Worm (Caenorhabditis elegans) whole organism, L1 larva: ENCODE results near the gene ntl-9.

Experiments
- C16A3.4 ChIP-seq: fragments of 150-350 bp; optimal IDR thresholded peaks from 2 replicates; lab custom pipeline; 2014; ENCODE audit warnings: missing biosample characterization, missing genetic modification characterization
- Y116A8C.19 ChIP-seq: sonication (generic microtip); optimal IDR thresholded peaks from 2 replicates; lab custom pipeline; 2016; ENCODE audit warnings: missing compliant biosample characterization, missing genetic modification characterization, borderline replicate concordance
- aha-1 ChIP-seq: fragments of 150-350 bp; optimal IDR thresholded peaks from 2 replicates; lab custom pipeline; 2014; ENCODE audit warnings: missing biosample characterization, missing genetic modification characterization
- ama-1 ChIP-seq: fragments of 150-350 bp; optimal IDR thresholded peaks from 2 replicates; lab custom pipeline; 2014
- blmp-1 ChIP-seq: fragments of 150-350 bp; optimal IDR thresholded peaks from 2 replicates; lab custom pipeline; 2014; ENCODE audit warnings: missing biosample characterization, missing genetic modification characterization
- ceh-63 ChIP-seq: fragments of 200-800 bp; sonication (Bioruptor generic); optimal IDR thresholded peaks from 2 replicates; lab custom pipeline; 2018; ENCODE audit warnings: mild to moderate bottlenecking, missing genetic modification characterization, missing compliant biosample characterization
- ceh-82 ChIP-seq, 3 experiments: fragments of 150-350 bp in 1 of 3; sonication (generic microtip) in 2 of 3; optimal IDR thresholded peaks; 2 replicates each; lab custom pipeline; 2014 to 2017; ENCODE audit warnings: missing biosample characterization in 3 of 3, missing genetic modification characterization in 3 of 3
- ces-1 ChIP-seq: fragments of 150-350 bp; optimal IDR thresholded peaks from 2 replicates; lab custom pipeline; 2014; ENCODE audit warnings: missing biosample characterization, missing genetic modification reagents, missing genetic modification characterization
- dsc-1 ChIP-seq: sonication (generic microtip); optimal IDR thresholded peaks from 2 replicates; lab custom pipeline; 2016; ENCODE audit warnings: mild to moderate bottlenecking, missing genetic modification characterization, missing compliant biosample characterization
- egl-13 ChIP-seq: sonication (generic microtip); optimal IDR thresholded peaks from 2 replicates; lab custom pipeline; 2016; ENCODE audit warnings: missing genotype, missing genetic modification reagents, missing genetic modification characterization, missing compliant biosample characterization
- egl-27 ChIP-seq, 2 experiments: fragments of 150-350 bp in 1 of 2; sonication (generic microtip); optimal IDR thresholded peaks; 3 replicates each; lab custom pipeline; 2017 to 2018; ENCODE audit warnings: missing biosample characterization in 2 of 2, missing genetic modification characterization in 2 of 2, missing genetic modification reagents in 2 of 2
- fkh-10 ChIP-seq: sonication (generic microtip); optimal IDR thresholded peaks from 2 replicates; lab custom pipeline; 2017; ENCODE audit warnings: missing biosample characterization, missing genetic modification reagents, missing genetic modification characterization
- fkh-4 ChIP-seq: sonication (generic microtip); optimal IDR thresholded peaks from 2 replicates; lab custom pipeline; 2016; ENCODE audit warnings: missing compliant biosample characterization, missing genetic modification characterization, borderline replicate concordance
- fkh-8 ChIP-seq: sonication (generic microtip); optimal IDR thresholded peaks from 2 replicates; lab custom pipeline; 2016; ENCODE audit warnings: mild to moderate bottlenecking, missing genetic modification characterization, missing compliant biosample characterization
- fos-1 ChIP-seq: fragments of 150-350 bp; optimal IDR thresholded peaks from 2 replicates; lab custom pipeline; 2014; ENCODE audit warnings: missing biosample characterization, missing genetic modification characterization
- grh-1 ChIP-seq: fragments of 200-800 bp; sonication (Bioruptor generic); IDR thresholded peaks from 2 replicates; pipeline ENCODE4 v1.3.6; 2022; ENCODE audit warnings: missing genetic modification reagents, missing genetic modification characterization, missing compliant biosample characterization
- hlh-17 ChIP-seq: fragments of 200-800 bp; sonication (Bioruptor generic); optimal IDR thresholded peaks from 2 replicates; lab custom pipeline; 2018; ENCODE audit warnings: missing genetic modification characterization, mild to moderate bottlenecking, missing compliant biosample characterization, moderate library complexity, borderline replicate concordance
- irx-1 ChIP-seq: sonication (generic microtip); optimal IDR thresholded peaks from 2 replicates; lab custom pipeline; 2016; ENCODE audit warnings: missing genetic modification characterization, missing compliant biosample characterization
- isw-1 ChIP-seq: fragments of 200-800 bp; sonication (Bioruptor generic); IDR thresholded peaks from 2 replicates; pipeline ENCODE4 v1.3.6; 2022; ENCODE audit warnings: missing genetic modification characterization, missing compliant biosample characterization
- jun-1 ChIP-seq: fragments of 150-350 bp; optimal IDR thresholded peaks from 2 replicates; lab custom pipeline; 2014; ENCODE audit warnings: missing biosample characterization, missing genetic modification reagents, missing genetic modification characterization
- lin-14 ChIP-seq: fragments of 200-800 bp; sonication (Bioruptor generic); optimal IDR thresholded peaks from 2 replicates; lab custom pipeline; 2018; ENCODE audit warnings: mild to moderate bottlenecking, missing genetic modification characterization, moderate library complexity, missing compliant biosample characterization
- lin-35 ChIP-seq, 2 experiments: fragments of 150-350 bp; optimal IDR thresholded peaks; 2 replicates each; lab custom pipeline; 2014; ENCODE audit warnings: missing biosample characterization in 2 of 2, missing genetic modification characterization in 2 of 2, missing genetic modification reagents in 2 of 2
- lin-39 ChIP-seq: fragments of 150-350 bp; optimal IDR thresholded peaks from 2 replicates; lab custom pipeline; 2014; ENCODE audit warnings: missing biosample characterization, missing genetic modification reagents, missing genetic modification characterization
- lsy-2 ChIP-seq, 2 experiments: fragments of 150-350 bp; optimal IDR thresholded peaks; 2 replicates each; lab custom pipeline; 2014; ENCODE audit warnings: missing biosample characterization in 2 of 2, missing genetic modification characterization in 2 of 2
- mab-9 ChIP-seq: fragments of 200-800 bp; sonication (Bioruptor generic); IDR thresholded peaks from 2 replicates; pipeline ENCODE4 v1.3.6; 2022; ENCODE audit warnings: missing genetic modification reagents, missing genetic modification characterization, missing compliant biosample characterization
- mdl-1 ChIP-seq, 2 experiments: fragments of 150-350 bp; optimal IDR thresholded peaks; 2 replicates each; lab custom pipeline; 2014 to 2017; ENCODE audit warnings: missing biosample characterization in 2 of 2, missing genetic modification characterization in 2 of 2, inconsistent platforms in 1 of 2
- mef-2 ChIP-seq: fragments of 150-350 bp; optimal IDR thresholded peaks from 2 replicates; lab custom pipeline; 2014; ENCODE audit warnings: missing biosample characterization, missing genetic modification characterization
- mep-1 ChIP-seq: fragments of 150-350 bp; optimal IDR thresholded peaks from 2 replicates; lab custom pipeline; 2014; ENCODE audit warnings: missing biosample characterization, missing genetic modification characterization
- nhr-11 ChIP-seq: fragments of 150-350 bp; optimal IDR thresholded peaks from 2 replicates; lab custom pipeline; 2014; ENCODE audit warnings: missing biosample characterization, missing genetic modification characterization
- nhr-12 ChIP-seq: sonication (generic microtip); optimal IDR thresholded peaks from 2 replicates; lab custom pipeline; 2017; ENCODE audit warnings: missing biosample characterization, missing genetic modification characterization
- nhr-237 ChIP-seq: fragments of 150-350 bp; optimal IDR thresholded peaks from 2 replicates; lab custom pipeline; 2014; ENCODE audit warnings: missing biosample characterization, missing genetic modification characterization
- nhr-47 ChIP-seq: sonication (generic microtip); optimal IDR thresholded peaks from 2 replicates; lab custom pipeline; 2016; ENCODE audit warnings: mild to moderate bottlenecking, missing genetic modification characterization, moderate library complexity, missing compliant biosample characterization
- nhr-71 ChIP-seq: sonication (generic microtip); optimal IDR thresholded peaks from 2 replicates; lab custom pipeline; 2016; ENCODE audit warnings: mild to moderate bottlenecking, missing genetic modification characterization, moderate library complexity, missing compliant biosample characterization
- nhr-76 ChIP-seq: sonication (generic microtip); optimal IDR thresholded peaks from 2 replicates; lab custom pipeline; 2017; ENCODE audit warnings: missing biosample characterization, missing genetic modification characterization
- nhr-77 ChIP-seq: fragments of 150-350 bp; optimal IDR thresholded peaks from 2 replicates; lab custom pipeline; 2014; ENCODE audit warnings: missing biosample characterization, missing genetic modification characterization
- nhr-84 ChIP-seq: sonication (generic microtip); optimal IDR thresholded peaks from 2 replicates; lab custom pipeline; 2017; ENCODE audit warnings: missing biosample characterization, missing genetic modification characterization
- pag-3 ChIP-seq: sonication (generic microtip); optimal IDR thresholded peaks from 2 replicates; lab custom pipeline; 2017; ENCODE audit warnings: missing genetic modification characterization, mild to moderate bottlenecking, missing compliant biosample characterization, antibody characterized with exemption, borderline replicate concordance; ENCODE audit not compliant: insufficient read depth
- pax-3 ChIP-seq: fragments of 200-800 bp; sonication (Bioruptor generic); optimal IDR thresholded peaks from 2 replicates; lab custom pipeline; 2018; ENCODE audit warnings: mild to moderate bottlenecking, missing genetic modification characterization, moderate library complexity, missing compliant biosample characterization
- pqm-1 ChIP-seq: sonication (generic microtip); optimal IDR thresholded peaks from 3 replicates; lab custom pipeline; 2017; ENCODE audit warnings: missing biosample characterization, missing genetic modification characterization
- skn-1 ChIP-seq: fragments of 150-350 bp; optimal IDR thresholded peaks from 2 replicates; lab custom pipeline; 2014; ENCODE audit warnings: missing biosample characterization, missing genetic modification characterization
- snu-23 ChIP-seq: sonication (generic microtip); optimal IDR thresholded peaks from 2 replicates; lab custom pipeline; 2016; ENCODE audit warnings: missing genetic modification characterization, missing compliant biosample characterization
- sox-4 ChIP-seq: sonication (generic microtip); optimal IDR thresholded peaks from 2 replicates; lab custom pipeline; 2016; ENCODE audit warnings: missing genetic modification characterization, missing compliant biosample characterization
- sup-37 ChIP-seq: fragments of 200-800 bp; sonication (Bioruptor generic); optimal IDR thresholded peaks from 2 replicates; lab custom pipeline; 2018; ENCODE audit warnings: mild to moderate bottlenecking, missing genetic modification characterization, missing compliant biosample characterization
- swsn-7 ChIP-seq: sonication (generic microtip); optimal IDR thresholded peaks from 2 replicates; lab custom pipeline; 2016; ENCODE audit warnings: missing genetic modification characterization, missing compliant biosample characterization
- tlp-1 ChIP-seq: fragments of 150-350 bp; optimal IDR thresholded peaks from 2 replicates; lab custom pipeline; 2014; ENCODE audit warnings: missing biosample characterization, missing genetic modification characterization
- zip-4 ChIP-seq: fragments of 200-800 bp; sonication (Bioruptor generic); optimal IDR thresholded peaks from 2 replicates; lab custom pipeline; 2018; ENCODE audit warnings: mild to moderate bottlenecking, missing genetic modification characterization, moderate library complexity, missing compliant biosample characterization
- ztf-11 ChIP-seq, 2 experiments: sonication (generic microtip); optimal IDR thresholded peaks; 2 replicates each; lab custom pipeline; 2016 to 2017; ENCODE audit warnings: missing genetic modification characterization in 2 of 2, missing biosample characterization in 1 of 2, missing compliant biosample characterization in 1 of 2

The ntl-9 gene

ce11 chrIII:4967236-4967635 is 22.9 kb downstream of the ntl-9 start:
- no peak for TF ChIP-seq snu-23 (GFP tag; lab: Kevin White, UChicago)
- TF ChIP-seq Y116A8C.19 (tag; lab: Kevin White, UChicago), result no peak
- no peak for TF ChIP-seq fkh-8 (tag; lab: Kevin White, UChicago)
- no peak for TF ChIP-seq nhr-84 (tag; lab: Kevin White, UChicago)
- TF ChIP-seq ceh-82 (tag; optimal IDR thresholded peaks at IDR 0.05; lab: Kevin White, UChicago), result peak in 1 of 3 experiments; percentile 25
- no peak for TF ChIP-seq pax-3
- TF ChIP-seq egl-13, result no peak
- no peak for TF ChIP-seq hlh-17 (GFP tag; lab: Kevin White, UChicago)
- peak in 1 of 2 experiments; percentile 6 for TF ChIP-seq lin-35 (GFP tag; optimal IDR thresholded peaks at IDR 0.05; lab: Kevin White, UChicago)
- TF ChIP-seq nhr-11 (tag; lab: Kevin White, UChicago), result no peak
- TF ChIP-seq irx-1 (tag; lab: Kevin White, UChicago), result no peak
- TF ChIP-seq mef-2 (tag; lab: Kevin White, UChicago), result no peak
- TF ChIP-seq pqm-1, result no peak
- no peak for TF ChIP-seq lsy-2 (tag; optimal IDR thresholded peaks at IDR 0.05; lab: Kevin White, UChicago)
- no peak for TF ChIP-seq tlp-1 (tag; lab: Kevin White, UChicago)
- TF ChIP-seq C16A3.4 (tag; lab: Kevin White, UChicago), result no peak
- TF ChIP-seq skn-1 (tag; lab: Kevin White, UChicago), result no peak
- no peak for TF ChIP-seq isw-1
- TF ChIP-seq nhr-237, result no peak
- no peak for TF ChIP-seq mab-9 (GFP tag; lab: Robert Waterston, UW)
- no peak for TF ChIP-seq lin-39 (tag; lab: Kevin White, UChicago)
- TF ChIP-seq jun-1 (tag; lab: Kevin White, UChicago), result no peak
- TF ChIP-seq ztf-11 (tag; optimal IDR thresholded peaks at IDR 0.05; lab: Kevin White, UChicago), result no peak
- no peak for TF ChIP-seq sup-37 (GFP tag; lab: Kevin White, UChicago)
- TF ChIP-seq mep-1 (tag; lab: Kevin White, UChicago), result peak; percentile 13
- no peak for TF ChIP-seq nhr-77 (tag; lab: Kevin White, UChicago)
- TF ChIP-seq lin-14, result peak; percentile 82
- TF ChIP-seq fos-1 (tag; lab: Kevin White, UChicago), result no peak
- no peak for TF ChIP-seq blmp-1 (tag; lab: Kevin White, UChicago)
- no peak for TF ChIP-seq nhr-76 (tag; lab: Kevin White, UChicago)
- no peak for TF ChIP-seq aha-1
- no peak for TF ChIP-seq zip-4 (GFP tag; lab: Kevin White, UChicago)
- peak; percentile 85 for TF ChIP-seq ces-1 (GFP tag; lab: Kevin White, UChicago)
- no peak for TF ChIP-seq grh-1 (GFP tag; lab: Robert Waterston, UW)
- no peak for TF ChIP-seq ama-1 (lab: Kevin White, UChicago)
- TF ChIP-seq sox-4 (tag; lab: Kevin White, UChicago), result no peak
- no peak for TF ChIP-seq swsn-7 (tag; lab: Kevin White, UChicago)
- TF ChIP-seq ceh-63, result no peak
- TF ChIP-seq dsc-1 (tag; lab: Kevin White, UChicago), result no peak
- TF ChIP-seq nhr-12 (tag; lab: Kevin White, UChicago), result no peak
- no peak for TF ChIP-seq mdl-1 (tag; optimal IDR thresholded peaks at IDR 0.05; lab: Kevin White, UChicago)
- no peak for TF ChIP-seq nhr-47 (tag; lab: Kevin White, UChicago)
- no peak for TF ChIP-seq egl-27 (tag; optimal IDR thresholded peaks at IDR 0.05; lab: Kevin White, UChicago)
- peak; percentile 8 for TF ChIP-seq nhr-71 (tag; lab: Kevin White, UChicago)
- peak; percentile 75 for TF ChIP-seq fkh-10 (GFP tag; lab: Kevin White, UChicago)
- TF ChIP-seq fkh-4 (tag; lab: Kevin White, UChicago), result no peak
- no peak for TF ChIP-seq pag-3 (tag; lab: Kevin White, UChicago)
- TF ChIP-seq, all 84 proteins: peak for 7
